8 worm cellular contexts compared by ENCODE assay signal in the genomic region with DNA sequence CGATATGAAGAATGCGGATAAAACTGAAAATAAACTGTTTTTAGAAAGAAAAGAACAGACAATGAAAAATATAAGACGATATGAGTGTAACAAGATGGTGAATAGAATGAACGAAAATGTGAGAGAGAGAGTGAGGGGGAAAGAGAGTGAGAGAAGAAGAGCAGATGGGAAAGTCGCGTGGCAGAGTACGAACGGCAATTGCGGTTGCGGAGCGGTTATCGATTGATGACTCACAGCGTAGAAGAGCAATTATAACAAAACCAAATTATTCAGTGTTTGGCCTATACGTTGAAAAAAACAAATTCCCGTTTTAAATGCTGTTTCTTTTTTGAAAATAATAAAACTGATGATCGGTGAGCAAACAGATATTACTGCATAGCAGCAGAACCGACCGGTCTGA.
A peak's percentile ranks its signal among the peaks of the same experiment; 100 is the strongest.
TF ChIP-seq lines count a peak whose summit lies in the region.

A gene (minus strand): TSS at position 23 of the 400 bp plus-strand sequence.

TF ChIP-seq in whole organism, L1 larva, 84 proteins besides CTCF, POLR2A, EP300 and RAD21 (continues in another document):
- TF ChIP-seq efl-1 (optimal IDR thresholded peaks at IDR 0.05; lab: Kevin White, UChicago) = peak in 1 of 2 experiments; percentile 5
- peak; percentile 6 to 71 for TF ChIP-seq efl-1 (GFP tag; optimal IDR thresholded peaks at IDR 0.05 in 1 of 2; lab: Kevin White, UChicago)
- TF ChIP-seq lin-14 (GFP tag; optimal IDR thresholded peaks at IDR 0.05; lab: Kevin White, UChicago) = peak; percentile 63
- TF ChIP-seq rnt-1 (tag; optimal IDR thresholded peaks at IDR 0.05; lab: Kevin White, UChicago) = peak; percentile 50
- no peak for TF ChIP-seq elt-2 (tag; optimal IDR thresholded peaks at IDR 0.05; lab: Kevin White, UChicago)
- peak; percentile 18 for TF ChIP-seq fos-1 (tag; optimal IDR thresholded peaks at IDR 0.05; lab: Kevin White, UChicago)
- TF ChIP-seq snu-23 (GFP tag; optimal IDR thresholded peaks at IDR 0.05; lab: Kevin White, UChicago) = peak; percentile 8
- peak; percentile 64 for TF ChIP-seq nhr-85 (tag; lab: Kevin White, UChicago)
- peak; percentile 30 for TF ChIP-seq pag-3 (tag; optimal IDR thresholded peaks at IDR 0.05; lab: Kevin White, UChicago; ENCODE audit: borderline replicate concordance, insufficient read depth)
- no peak for TF ChIP-seq grh-1 (GFP tag; IDR thresholded peaks at IDR 0.05; lab: Robert Waterston, UW)

TF ChIP-seq in whole organism, L2 larva, 48 proteins besides CTCF, POLR2A, EP300 and RAD21 (continues in another document):
- TF ChIP-seq fos-1 (tag; optimal IDR thresholded peaks at IDR 0.05; lab: Kevin White, UChicago) (peak; percentile 93), nhr-129 (tag; optimal IDR thresholded peaks at IDR 0.05; lab: Kevin White, UChicago) (peak; percentile 52), unc-62 (GFP tag; optimal IDR thresholded peaks at IDR 0.05; lab: Kevin White, UChicago) (no peak), sma-3 (GFP tag; optimal IDR thresholded peaks at IDR 0.05; lab: Kevin White, UChicago) (no peak), mdl-1 (tag; optimal IDR thresholded peaks at IDR 0.05; lab: Kevin White, UChicago) (peak in 1 of 2 experiments; percentile 44), mab-5 (tag; optimal IDR thresholded peaks at IDR 0.05; lab: Kevin White, UChicago) (no peak), F13H6.1 (tag; optimal IDR thresholded peaks at IDR 0.05; lab: Kevin White, UChicago) (peak; percentile 0), sem-4 (tag; optimal IDR thresholded peaks at IDR 0.05; lab: Kevin White, UChicago) (no peak), lin-11 (tag; optimal IDR thresholded peaks at IDR 0.05; lab: Kevin White, UChicago) (peak; percentile 3), R02D3.7 (tag; optimal IDR thresholded peaks at IDR 0.05; lab: Kevin White, UChicago) (no peak), lsy-2 (tag; optimal IDR thresholded peaks at IDR 0.05; lab: Kevin White, UChicago) (peak in 1 of 2 experiments; percentile 8)

TF ChIP-seq in whole organism, L3 larva, 47 proteins besides CTCF, POLR2A, EP300 and RAD21 (continues in another document):
- TF ChIP-seq nhr-67 (tag; optimal IDR thresholded peaks at IDR 0.05; lab: Kevin White, UChicago) = no peak
- no peak for TF ChIP-seq unc-39 (tag; optimal IDR thresholded peaks at IDR 0.05; lab: Kevin White, UChicago)
- peak; percentile 63 for TF ChIP-seq ceh-28 (tag; optimal IDR thresholded peaks at IDR 0.05; lab: Kevin White, UChicago)
- peak; percentile 28 for TF ChIP-seq ama-1 (optimal IDR thresholded peaks at IDR 0.05; lab: Kevin White, UChicago)
- no peak for TF ChIP-seq jun-1 (tag; optimal IDR thresholded peaks at IDR 0.05; lab: Kevin White, UChicago)
- TF ChIP-seq unc-62 (GFP tag; optimal IDR thresholded peaks at IDR 0.05; lab: Kevin White, UChicago) = no peak
- TF ChIP-seq nhr-25 (tag; optimal IDR thresholded peaks at IDR 0.05; lab: Kevin White, UChicago) = peak; percentile 29
- no peak for TF ChIP-seq nhr-77 (tag; optimal IDR thresholded peaks at IDR 0.05; lab: Kevin White, UChicago)
- TF ChIP-seq daf-12 (tag; optimal IDR thresholded peaks at IDR 0.05; lab: Kevin White, UChicago) = no peak
- TF ChIP-seq pha-4 (tag; optimal IDR thresholded peaks at IDR 0.05; lab: Kevin White, UChicago) = peak; percentile 22
- no peak for TF ChIP-seq egl-5 (tag; optimal IDR thresholded peaks at IDR 0.05; lab: Kevin White, UChicago)
- TF ChIP-seq fos-1 (tag; optimal IDR thresholded peaks at IDR 0.05; lab: Kevin White, UChicago) = no peak

TF ChIP-seq in whole organism, L4 larva, 104 proteins besides CTCF, POLR2A, EP300 and RAD21 (continues in another document):
- TF ChIP-seq nhr-28 (tag; optimal IDR thresholded peaks at IDR 0.05; lab: Kevin White, UChicago) = peak; percentile 26
- TF ChIP-seq mes-2 (tag; optimal IDR thresholded peaks at IDR 0.05; lab: Kevin White, UChicago; ENCODE audit: poor library complexity, severe bottlenecking) = peak; percentile 22
- peak; percentile 30 for TF ChIP-seq nhr-11 (tag; optimal IDR thresholded peaks at IDR 0.05; lab: Kevin White, UChicago)
- TF ChIP-seq hlh-11 (tag; optimal IDR thresholded peaks at IDR 0.05; lab: Kevin White, UChicago) = peak; percentile 28
- peak; percentile 22 for TF ChIP-seq nhr-111 (GFP tag; optimal IDR thresholded peaks at IDR 0.05; lab: Kevin White, UChicago)
- no peak for TF ChIP-seq F49E8.2 (tag; optimal IDR thresholded peaks at IDR 0.05; lab: Kevin White, UChicago; ENCODE audit: borderline replicate concordance)
- TF ChIP-seq nhr-25 (tag; optimal IDR thresholded peaks at IDR 0.05; lab: Kevin White, UChicago; ENCODE audit: borderline replicate concordance, insufficient read depth) = no peak
- TF ChIP-seq dmd-6 (GFP tag; IDR thresholded peaks at IDR 0.05; lab: Robert Waterston, UW) = 0 out of 2 replicates have a peak, but pooled peaks have one; percentile 8
- 0 out of 2 replicates have a peak, but pooled peaks have one; percentile 15 for TF ChIP-seq hmg-1.1 (GFP tag; IDR thresholded peaks at IDR 0.05; lab: Robert Waterston, UW)

TF ChIP-seq in whole organism, late embryonic, 69 proteins besides CTCF, POLR2A, EP300 and RAD21:
- peak; percentile 8 for TF ChIP-seq rnt-1 (tag; optimal IDR thresholded peaks at IDR 0.05; lab: Kevin White, UChicago)
- TF ChIP-seq ceh-48 (tag; optimal IDR thresholded peaks at IDR 0.05; lab: Kevin White, UChicago) = no peak
- no peak for TF ChIP-seq npax-4 (tag; optimal IDR thresholded peaks at IDR 0.05; lab: Kevin White, UChicago)
- no peak for TF ChIP-seq lim-6 (tag; optimal IDR thresholded peaks at IDR 0.05; lab: Kevin White, UChicago)
- TF ChIP-seq hlh-30 (tag; optimal IDR thresholded peaks at IDR 0.05; lab: Kevin White, UChicago; ENCODE audit: insufficient read depth) = peak; percentile 65
- TF ChIP-seq hlh-13 (GFP tag; optimal IDR thresholded peaks at IDR 0.05; lab: Kevin White, UChicago) = no peak
- no peak for TF ChIP-seq mec-3 (tag; optimal IDR thresholded peaks at IDR 0.05; lab: Kevin White, UChicago; ENCODE audit: borderline replicate concordance)
- no peak for TF ChIP-seq ceh-14 (tag; optimal IDR thresholded peaks at IDR 0.05; lab: Kevin White, UChicago)
- TF ChIP-seq elt-2 (tag; optimal IDR thresholded peaks at IDR 0.05; lab: Kevin White, UChicago) = no peak
- peak; percentile 17 for TF ChIP-seq unc-55 (GFP tag; optimal IDR thresholded peaks at IDR 0.05; lab: Kevin White, UChicago)

TF ChIP-seq in whole organism, midembryonic, 9 proteins besides CTCF, POLR2A, EP300 and RAD21:
- TF ChIP-seq tab-1 (GFP tag; IDR thresholded peaks at IDR 0.05; lab: Robert Waterston, UW) = no peak
- TF ChIP-seq cog-1 (tag; optimal IDR thresholded peaks at IDR 0.05; lab: Kevin White, UChicago) = no peak
- no peak for TF ChIP-seq klf-2 (GFP tag; conservative IDR thresholded peaks at IDR 0.05; lab: Robert Waterston, UW)
- no peak for TF ChIP-seq ztf-23 (GFP tag; IDR thresholded peaks at IDR 0.05; lab: Robert Waterston, UW)
- 0 out of 2 replicates have a peak, but pooled peaks have one; percentile 46 for TF ChIP-seq flt-1 (GFP tag; IDR thresholded peaks at IDR 0.05; lab: Robert Waterston, UW)
- no peak for TF ChIP-seq ztf-29 (GFP tag; IDR thresholded peaks at IDR 0.05; lab: Robert Waterston, UW)
- peak; percentile 48; the same call in 1 of the 2 replicates for TF ChIP-seq T22C8.4 (GFP tag; IDR thresholded peaks at IDR 0.05; lab: Robert Waterston, UW)
- TF ChIP-seq ref-1 (GFP tag; conservative IDR thresholded peaks at IDR 0.05; lab: Robert Waterston, UW) = no peak
- TF ChIP-seq med-1 (GFP tag; optimal IDR thresholded peaks at IDR 0.05; lab: Kevin White, UChicago; ENCODE audit: insufficient read depth) = no peak

TF ChIP-seq in whole organism, mixed stage, embryonic, 35 proteins besides CTCF, POLR2A, EP300 and RAD21 (continues in another document):
- TF ChIP-seq mab-5 (tag; optimal IDR thresholded peaks at IDR 0.05; lab: Kevin White, UChicago) (no peak), lsy-2 (tag; optimal IDR thresholded peaks at IDR 0.05; lab: Kevin White, UChicago) (no peak), nhr-28 (tag; optimal IDR thresholded peaks at IDR 0.05; lab: Kevin White, UChicago) (no peak), elt-3 (tag; optimal IDR thresholded peaks at IDR 0.05; lab: Kevin White, UChicago) (no peak), ztf-11 (tag; optimal IDR thresholded peaks at IDR 0.05; lab: Kevin White, UChicago) (no peak), sem-2 (GFP tag; optimal IDR thresholded peaks at IDR 0.05; lab: Kevin White, UChicago) (no peak), ceh-83 (GFP tag; optimal IDR thresholded peaks at IDR 0.05; lab: Kevin White, UChicago) (no peak), nhr-76 (tag; optimal IDR thresholded peaks at IDR 0.05; lab: Kevin White, UChicago) (no peak), cnd-1 (tag; optimal IDR thresholded peaks at IDR 0.05; lab: Kevin White, UChicago) (no peak), ceh-39 (tag; optimal IDR thresholded peaks at IDR 0.05; lab: Kevin White, UChicago) (peak; percentile 69), drap-1 (GFP tag; optimal IDR thresholded peaks at IDR 0.05; lab: Kevin White, UChicago) (no peak), ces-1 (GFP tag; optimal IDR thresholded peaks at IDR 0.05; lab: Kevin White, UChicago) (peak; percentile 19), ceh-43 (GFP tag; optimal IDR thresholded peaks at IDR 0.05; lab: Kevin White, UChicago) (no peak), nhr-12 (tag; optimal IDR thresholded peaks at IDR 0.05; lab: Kevin White, UChicago) (no peak), bed-3 (GFP tag; optimal IDR thresholded peaks at IDR 0.05; lab: Kevin White, UChicago) (no peak)

TF ChIP-seq in whole organism, young adult, 124 proteins besides CTCF, POLR2A, EP300 and RAD21 (continues in another document):
- TF ChIP-seq nfyb-1 (GFP tag; IDR thresholded peaks at IDR 0.05; lab: Robert Waterston, UW) (no peak), egl-44 (GFP tag; IDR thresholded peaks at IDR 0.05; lab: Robert Waterston, UW) (no peak), lsl-1 (GFP tag; optimal IDR thresholded peaks at IDR 0.05; lab: Kevin White, UChicago) (no peak), rpc-1 (optimal IDR thresholded peaks at IDR 0.05; lab: Kevin White, UChicago) (no peak), rpc-1 (tag; optimal IDR thresholded peaks at IDR 0.05; lab: Kevin White, UChicago) (no peak), attf-5 (GFP tag; optimal IDR thresholded peaks at IDR 0.05; lab: Kevin White, UChicago) (peak; percentile 21), nfya-2 (GFP tag; IDR thresholded peaks at IDR 0.05; lab: Robert Waterston, UW) (no peak), dox-1 (GFP tag; IDR thresholded peaks at IDR 0.05; lab: Robert Waterston, UW) (no peak), Y67H2A.10 (GFP tag; conservative IDR thresholded peaks at IDR 0.05; lab: Robert Waterston, UW) (no peak), ZK185.1 (tag; optimal IDR thresholded peaks at IDR 0.05; lab: Kevin White, UChicago; ENCODE audit: poor library complexity, severe bottlenecking) (peak; percentile 8), cebp-1 (GFP tag; IDR thresholded peaks at IDR 0.05; lab: Robert Waterston, UW) (no peak), cebp-1 (tag; optimal IDR thresholded peaks at IDR 0.05; lab: Kevin White, UChicago) (peak; percentile 36), ekl-4 (GFP tag; IDR thresholded peaks at IDR 0.05; lab: Robert Waterston, UW) (0 out of 2 replicates have a peak, but pooled peaks have one; percentile 31), attf-3 (GFP tag; conservative IDR thresholded peaks at IDR 0.05; lab: Robert Waterston, UW) (no peak), madf-3 (GFP tag; IDR thresholded peaks at IDR 0.05; lab: Robert Waterston, UW) (0 out of 2 replicates have a peak, but pooled peaks have one; percentile 48), madf-10 (tag; optimal IDR thresholded peaks at IDR 0.05; lab: Kevin White, UChicago) (no peak), ztf-25 (GFP tag; IDR thresholded peaks at IDR 0.05; lab: Robert Waterston, UW) (no peak)
